Worm (Caenorhabditis elegans) whole organism, L1 larva: ENCODE data around the gene ZK381.62.

Experiments used
- C16A3.4 ChIP-seq: fragments of 150-350 bp; optimal IDR thresholded peaks from 2 replicates; lab custom pipeline; 2014; ENCODE audit warnings: missing biosample characterization, missing genetic modification characterization
- ama-1 ChIP-seq: fragments of 150-350 bp; optimal IDR thresholded peaks from 2 replicates; lab custom pipeline; 2014
- ceh-63 ChIP-seq: fragments of 200-800 bp; sonication (Bioruptor generic); optimal IDR thresholded peaks from 2 replicates; lab custom pipeline; 2018; ENCODE audit warnings: mild to moderate bottlenecking, missing genetic modification characterization, missing compliant biosample characterization
- ceh-82 ChIP-seq, 3 experiments: fragments of 150-350 bp in 1 of 3; sonication (generic microtip) in 2 of 3; optimal IDR thresholded peaks; 2 replicates each; lab custom pipeline; 2014 to 2017; ENCODE audit warnings: missing biosample characterization in 3 of 3, missing genetic modification characterization in 3 of 3
- ceh-90 ChIP-seq: sonication (generic microtip); optimal IDR thresholded peaks from 2 replicates; lab custom pipeline; 2016; ENCODE audit warnings: missing genetic modification characterization, missing compliant biosample characterization
- ces-1 ChIP-seq: fragments of 150-350 bp; optimal IDR thresholded peaks from 2 replicates; lab custom pipeline; 2014; ENCODE audit warnings: missing biosample characterization, missing genetic modification reagents, missing genetic modification characterization
- dpl-1 ChIP-seq, 3 experiments: fragments of 150-350 bp in 2 of 3; sonication (generic microtip) in 1 of 3; optimal IDR thresholded peaks; 2 replicates each; lab custom pipeline; 2014 to 2017; ENCODE audit warnings: missing biosample characterization in 3 of 3, missing genetic modification characterization in 3 of 3, missing genetic modification reagents in 3 of 3
- dsc-1 ChIP-seq: sonication (generic microtip); optimal IDR thresholded peaks from 2 replicates; lab custom pipeline; 2016; ENCODE audit warnings: mild to moderate bottlenecking, missing genetic modification characterization, missing compliant biosample characterization
- efl-3 ChIP-seq: fragments of 200-800 bp; sonication (Bioruptor generic); optimal IDR thresholded peaks from 2 replicates; lab custom pipeline; 2018; ENCODE audit warnings: mild to moderate bottlenecking, missing genetic modification characterization, missing compliant biosample characterization
- egl-13 ChIP-seq: sonication (generic microtip); optimal IDR thresholded peaks from 2 replicates; lab custom pipeline; 2016; ENCODE audit warnings: missing genotype, missing genetic modification reagents, missing genetic modification characterization, missing compliant biosample characterization
- ets-5 ChIP-seq: fragments of 200-800 bp; sonication (Bioruptor generic); IDR thresholded peaks from 2 replicates; pipeline ENCODE4 v1.3.6; 2022; ENCODE audit warnings: missing genetic modification characterization, missing compliant biosample characterization
- fkh-4 ChIP-seq: sonication (generic microtip); optimal IDR thresholded peaks from 2 replicates; lab custom pipeline; 2016; ENCODE audit warnings: missing compliant biosample characterization, missing genetic modification characterization, borderline replicate concordance
- fkh-8 ChIP-seq: sonication (generic microtip); optimal IDR thresholded peaks from 2 replicates; lab custom pipeline; 2016; ENCODE audit warnings: mild to moderate bottlenecking, missing genetic modification characterization, missing compliant biosample characterization
- fos-1 ChIP-seq: fragments of 150-350 bp; optimal IDR thresholded peaks from 2 replicates; lab custom pipeline; 2014; ENCODE audit warnings: missing biosample characterization, missing genetic modification characterization
- isw-1 ChIP-seq: fragments of 200-800 bp; sonication (Bioruptor generic); IDR thresholded peaks from 2 replicates; pipeline ENCODE4 v1.3.6; 2022; ENCODE audit warnings: missing genetic modification characterization, missing compliant biosample characterization
- lin-14 ChIP-seq: fragments of 200-800 bp; sonication (Bioruptor generic); optimal IDR thresholded peaks from 2 replicates; lab custom pipeline; 2018; ENCODE audit warnings: mild to moderate bottlenecking, missing genetic modification characterization, moderate library complexity, missing compliant biosample characterization
- lin-15B ChIP-seq: fragments of 150-350 bp; sonication (generic microtip); optimal IDR thresholded peaks from 3 replicates; lab custom pipeline; 2014; ENCODE audit warnings: missing biosample characterization, missing genetic modification characterization
- lin-39 ChIP-seq: fragments of 150-350 bp; optimal IDR thresholded peaks from 2 replicates; lab custom pipeline; 2014; ENCODE audit warnings: missing biosample characterization, missing genetic modification reagents, missing genetic modification characterization
- lir-3 ChIP-seq: sonication (generic microtip); optimal IDR thresholded peaks from 2 replicates; lab custom pipeline; 2016; ENCODE audit warnings: mild to moderate bottlenecking, missing genetic modification characterization, moderate library complexity, missing compliant biosample characterization; ENCODE audit not compliant: poor library complexity
- lsy-2 ChIP-seq, 2 experiments: fragments of 150-350 bp; optimal IDR thresholded peaks; 2 replicates each; lab custom pipeline; 2014; ENCODE audit warnings: missing biosample characterization in 2 of 2, missing genetic modification characterization in 2 of 2
- mab-9 ChIP-seq: fragments of 200-800 bp; sonication (Bioruptor generic); IDR thresholded peaks from 2 replicates; pipeline ENCODE4 v1.3.6; 2022; ENCODE audit warnings: missing genetic modification reagents, missing genetic modification characterization, missing compliant biosample characterization
- mdl-1 ChIP-seq, 2 experiments: fragments of 150-350 bp; optimal IDR thresholded peaks; 2 replicates each; lab custom pipeline; 2014 to 2017; ENCODE audit warnings: missing biosample characterization in 2 of 2, missing genetic modification characterization in 2 of 2, inconsistent platforms in 1 of 2
- mef-2 ChIP-seq: fragments of 150-350 bp; optimal IDR thresholded peaks from 2 replicates; lab custom pipeline; 2014; ENCODE audit warnings: missing biosample characterization, missing genetic modification characterization
- mep-1 ChIP-seq: fragments of 150-350 bp; optimal IDR thresholded peaks from 2 replicates; lab custom pipeline; 2014; ENCODE audit warnings: missing biosample characterization, missing genetic modification characterization
- nhr-11 ChIP-seq: fragments of 150-350 bp; optimal IDR thresholded peaks from 2 replicates; lab custom pipeline; 2014; ENCODE audit warnings: missing biosample characterization, missing genetic modification characterization
- nhr-12 ChIP-seq: sonication (generic microtip); optimal IDR thresholded peaks from 2 replicates; lab custom pipeline; 2017; ENCODE audit warnings: missing biosample characterization, missing genetic modification characterization
- nhr-20 ChIP-seq: sonication (generic microtip); optimal IDR thresholded peaks from 2 replicates; lab custom pipeline; 2016; ENCODE audit warnings: mild to moderate bottlenecking, missing genetic modification characterization, missing compliant biosample characterization
- nhr-237 ChIP-seq: fragments of 150-350 bp; optimal IDR thresholded peaks from 2 replicates; lab custom pipeline; 2014; ENCODE audit warnings: missing biosample characterization, missing genetic modification characterization
- nhr-28 ChIP-seq: fragments of 150-350 bp; optimal IDR thresholded peaks from 2 replicates; lab custom pipeline; 2014; ENCODE audit warnings: missing biosample characterization, missing genetic modification characterization
- nhr-47 ChIP-seq: sonication (generic microtip); optimal IDR thresholded peaks from 2 replicates; lab custom pipeline; 2016; ENCODE audit warnings: mild to moderate bottlenecking, missing genetic modification characterization, moderate library complexity, missing compliant biosample characterization
- nhr-76 ChIP-seq: sonication (generic microtip); optimal IDR thresholded peaks from 2 replicates; lab custom pipeline; 2017; ENCODE audit warnings: missing biosample characterization, missing genetic modification characterization
- nhr-77 ChIP-seq: fragments of 150-350 bp; optimal IDR thresholded peaks from 2 replicates; lab custom pipeline; 2014; ENCODE audit warnings: missing biosample characterization, missing genetic modification characterization
- nhr-84 ChIP-seq: sonication (generic microtip); optimal IDR thresholded peaks from 2 replicates; lab custom pipeline; 2017; ENCODE audit warnings: missing biosample characterization, missing genetic modification characterization
- nhr-85 ChIP-seq: sonication (generic microtip); peaks from one replicate; lab custom pipeline; 2016; ENCODE audit warnings: missing genetic modification characterization, inconsistent platforms, missing compliant biosample characterization
- nhr-90 ChIP-seq: sonication (generic microtip); optimal IDR thresholded peaks from 2 replicates; lab custom pipeline; 2016; ENCODE audit warnings: mild to moderate bottlenecking, missing genetic modification characterization, missing compliant biosample characterization; ENCODE audit not compliant: poor library complexity
- pag-3 ChIP-seq: sonication (generic microtip); optimal IDR thresholded peaks from 2 replicates; lab custom pipeline; 2017; ENCODE audit warnings: missing genetic modification characterization, mild to moderate bottlenecking, missing compliant biosample characterization, antibody characterized with exemption, borderline replicate concordance; ENCODE audit not compliant: insufficient read depth
- pax-3 ChIP-seq: fragments of 200-800 bp; sonication (Bioruptor generic); optimal IDR thresholded peaks from 2 replicates; lab custom pipeline; 2018; ENCODE audit warnings: mild to moderate bottlenecking, missing genetic modification characterization, moderate library complexity, missing compliant biosample characterization
- pqm-1 ChIP-seq: sonication (generic microtip); optimal IDR thresholded peaks from 3 replicates; lab custom pipeline; 2017; ENCODE audit warnings: missing biosample characterization, missing genetic modification characterization
- skn-1 ChIP-seq: fragments of 150-350 bp; optimal IDR thresholded peaks from 2 replicates; lab custom pipeline; 2014; ENCODE audit warnings: missing biosample characterization, missing genetic modification characterization
- snpc-4 ChIP-seq: fragments of 150-350 bp; optimal IDR thresholded peaks from 2 replicates; lab custom pipeline; 2014; ENCODE audit warnings: missing biosample characterization, missing genetic modification characterization
- snu-23 ChIP-seq: sonication (generic microtip); optimal IDR thresholded peaks from 2 replicates; lab custom pipeline; 2016; ENCODE audit warnings: missing genetic modification characterization, missing compliant biosample characterization
- sox-4 ChIP-seq: sonication (generic microtip); optimal IDR thresholded peaks from 2 replicates; lab custom pipeline; 2016; ENCODE audit warnings: missing genetic modification characterization, missing compliant biosample characterization
- sptf-1 ChIP-seq: fragments of 150-350 bp; optimal IDR thresholded peaks from 2 replicates; lab custom pipeline; 2014; ENCODE audit warnings: missing biosample characterization, missing genetic modification characterization
- tbx-2 ChIP-seq: sonication (generic microtip); optimal IDR thresholded peaks from 2 replicates; lab custom pipeline; 2016; ENCODE audit warnings: missing genetic modification characterization, missing compliant biosample characterization
- unc-130 ChIP-seq: fragments of 150-350 bp; optimal IDR thresholded peaks from 2 replicates; lab custom pipeline; 2017; ENCODE audit warnings: missing biosample characterization, missing genetic modification characterization, inconsistent platforms
- unc-62 ChIP-seq: fragments of 150-350 bp; optimal IDR thresholded peaks from 2 replicates; lab custom pipeline; 2014; ENCODE audit warnings: missing biosample characterization, missing genetic modification reagents, missing genetic modification characterization
- unc-86 ChIP-seq: sonication (generic microtip); optimal IDR thresholded peaks from 2 replicates; lab custom pipeline; 2016; ENCODE audit warnings: missing genetic modification characterization, missing compliant biosample characterization
- unc-98 ChIP-seq: fragments of 200-800 bp; sonication (Bioruptor generic); IDR thresholded peaks from 2 replicates; pipeline ENCODE4 v1.3.6; 2022; ENCODE audit warnings: missing genetic modification characterization, missing compliant biosample characterization
- vab-15 ChIP-seq: sonication (generic microtip); optimal IDR thresholded peaks from 2 replicates; lab custom pipeline; 2017; ENCODE audit warnings: missing genotype, mild to moderate bottlenecking, missing genetic modification characterization, missing compliant biosample characterization
- zip-4 ChIP-seq: fragments of 200-800 bp; sonication (Bioruptor generic); optimal IDR thresholded peaks from 2 replicates; lab custom pipeline; 2018; ENCODE audit warnings: mild to moderate bottlenecking, missing genetic modification characterization, moderate library complexity, missing compliant biosample characterization
- ztf-11 ChIP-seq, 2 experiments: sonication (generic microtip); optimal IDR thresholded peaks; 2 replicates each; lab custom pipeline; 2016 to 2017; ENCODE audit warnings: missing genetic modification characterization in 2 of 2, missing biosample characterization in 1 of 2, missing compliant biosample characterization in 1 of 2
- ztf-4 ChIP-seq: fragments of 150-350 bp; optimal IDR thresholded peaks from 2 replicates; lab custom pipeline; 2014; ENCODE audit warnings: missing biosample characterization, missing genetic modification characterization

Gene ZK381.62

DNA sequence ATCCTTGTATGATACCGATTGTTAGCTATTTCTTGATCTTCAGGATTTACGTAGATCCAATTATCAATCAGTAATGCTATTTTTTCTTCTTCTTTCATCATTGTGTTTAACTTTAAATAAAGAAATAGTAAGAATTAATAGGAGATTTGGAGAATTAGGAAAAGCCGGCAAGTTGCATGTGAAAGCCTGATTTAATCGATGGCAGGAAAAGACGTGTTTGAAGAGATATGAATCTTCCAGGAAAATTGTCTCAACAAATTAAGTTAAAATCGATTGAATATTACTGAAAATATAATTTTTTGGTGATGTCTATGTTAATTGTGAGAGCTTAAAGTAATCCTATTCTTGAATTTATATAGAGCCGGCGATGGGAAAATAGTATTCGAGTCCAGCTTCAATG lies at the start of gene ZK381.62:
TSS of gene ZK381.62 (minus strand) at position 101 of the 400 bp plus-strand sequence.
- TF ChIP-seq mef-2 (tag; lab: Kevin White, UChicago) (no peak), lsy-2 (tag; optimal IDR thresholded peaks at IDR 0.05; lab: Kevin White, UChicago) (no peak), mab-9 (no peak), nhr-85 (tag; lab: Kevin White, UChicago) (no peak), nhr-47 (tag; lab: Kevin White, UChicago) (no peak), tbx-2 (tag; lab: Kevin White, UChicago) (no peak), mep-1 (tag; lab: Kevin White, UChicago) (no peak), dpl-1 (GFP tag; optimal IDR thresholded peaks at IDR 0.05; lab: Kevin White, UChicago) (no peak), nhr-237 (no peak), skn-1 (no peak), ceh-90 (tag; lab: Kevin White, UChicago) (no peak)

DNA sequence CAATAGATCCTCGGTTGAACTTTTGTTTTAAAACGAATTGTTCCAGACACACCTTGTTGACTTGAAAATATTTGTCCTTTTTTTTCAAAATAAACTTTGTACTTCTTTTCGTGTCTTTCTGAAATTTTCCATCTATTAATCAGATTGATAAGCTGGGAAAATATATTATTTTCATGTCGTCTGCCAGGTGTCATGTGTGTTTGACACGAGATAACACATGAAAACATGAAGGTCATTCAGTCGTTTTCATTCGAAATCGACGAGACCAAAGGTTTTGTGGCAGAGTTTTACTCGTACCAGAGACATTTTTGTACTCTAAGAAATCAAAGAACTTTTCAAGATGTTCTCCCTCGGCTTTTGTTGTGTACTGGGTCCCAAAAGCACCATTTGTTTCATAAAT lies 49.5 kb upstream of the ZK381.62 start:
- TF ChIP-seq pax-3, result no peak
- TF ChIP-seq unc-86 (tag; lab: Kevin White, UChicago), result no peak
- TF ChIP-seq nhr-47 (tag; lab: Kevin White, UChicago), result no peak
- TF ChIP-seq sox-4 (tag; lab: Kevin White, UChicago), result no peak
- no peak for TF ChIP-seq lin-39
- TF ChIP-seq nhr-12 (tag; lab: Kevin White, UChicago), result no peak
- no peak for TF ChIP-seq nhr-77 (tag; lab: Kevin White, UChicago)
- TF ChIP-seq unc-62 (GFP tag; lab: Kevin White, UChicago), result no peak
- no peak for TF ChIP-seq egl-13 (tag; lab: Kevin White, UChicago)
- no peak for TF ChIP-seq sptf-1 (tag; lab: Kevin White, UChicago)
- TF ChIP-seq ceh-63 (GFP tag; lab: Kevin White, UChicago), result no peak
- peak; percentile 43 for TF ChIP-seq unc-130 (tag; lab: Kevin White, UChicago)
- no peak for TF ChIP-seq nhr-76 (tag; lab: Kevin White, UChicago)
- TF ChIP-seq fos-1 (tag; lab: Kevin White, UChicago), result no peak
- TF ChIP-seq ces-1, result no peak
- TF ChIP-seq ceh-82 (tag; optimal IDR thresholded peaks at IDR 0.05; lab: Kevin White, UChicago), result no peak
- peak; percentile 28 for TF ChIP-seq nhr-90
- TF ChIP-seq mef-2 (tag; lab: Kevin White, UChicago), result no peak
- no peak for TF ChIP-seq fkh-4 (tag; lab: Kevin White, UChicago)
- no peak for TF ChIP-seq ztf-4 (tag; lab: Kevin White, UChicago)
- TF ChIP-seq snu-23 (GFP tag; lab: Kevin White, UChicago), result peak; percentile 47
- peak; percentile 24 for TF ChIP-seq C16A3.4 (tag; lab: Kevin White, UChicago)
- no peak for TF ChIP-seq ama-1 (lab: Kevin White, UChicago)
- TF ChIP-seq zip-4 (GFP tag; lab: Kevin White, UChicago), result no peak
- no peak for TF ChIP-seq ceh-90 (tag; lab: Kevin White, UChicago)
- no peak for TF ChIP-seq unc-98 (GFP tag; lab: Robert Waterston, UW)
- no peak for TF ChIP-seq pqm-1 (tag; lab: Kevin White, UChicago)
- TF ChIP-seq ets-5 (GFP tag; lab: Robert Waterston, UW), result no peak
- peak in 1 of 2 experiments; percentile 41 for TF ChIP-seq mdl-1 (tag; optimal IDR thresholded peaks at IDR 0.05; lab: Kevin White, UChicago)
- no peak for TF ChIP-seq nhr-28 (tag; lab: Kevin White, UChicago)
- TF ChIP-seq dsc-1 (tag; lab: Kevin White, UChicago), result no peak
- no peak for TF ChIP-seq nhr-84
- TF ChIP-seq lir-3 (tag; lab: Kevin White, UChicago), result no peak
- no peak for TF ChIP-seq ztf-11 (tag; optimal IDR thresholded peaks at IDR 0.05; lab: Kevin White, UChicago)
- TF ChIP-seq snpc-4 (tag; lab: Kevin White, UChicago), result no peak
- no peak for TF ChIP-seq fkh-8 (tag; lab: Kevin White, UChicago)
- TF ChIP-seq lin-14 (GFP tag; lab: Kevin White, UChicago), result peak; percentile 60
- no peak for TF ChIP-seq efl-3 (GFP tag; lab: Kevin White, UChicago)
- peak; percentile 59 for TF ChIP-seq nhr-20 (tag; lab: Kevin White, UChicago)
- no peak for TF ChIP-seq lin-15B
- no peak for TF ChIP-seq vab-15
- TF ChIP-seq nhr-11 (tag; lab: Kevin White, UChicago), result no peak
- TF ChIP-seq mab-9, result no peak
- no peak for TF ChIP-seq pag-3 (tag; lab: Kevin White, UChicago)
- TF ChIP-seq isw-1 (GFP tag; lab: Robert Waterston, UW), result no peak
